Worm (Caenorhabditis elegans): ENCODE data around the gene Y54G2A.57.

ce11 chrIV:2935194-2935593 is 34.5 kb upstream of the Y54G2A.57 start:
- no peak for TF ChIP-seq sea-1 (GFP tag; conservative IDR thresholded peaks at IDR 0.05)
- TF ChIP-seq hmg-4 (GFP tag; optimal IDR thresholded peaks at IDR 0.05), result no peak
- no peak for TF ChIP-seq ama-1 (optimal IDR thresholded peaks at IDR 0.05)
- no peak for TF ChIP-seq pes-1 (GFP tag; IDR thresholded peaks at IDR 0.05)
- TF ChIP-seq ceh-13 (GFP tag; optimal IDR thresholded peaks at IDR 0.05), result no peak
- no peak for TF ChIP-seq tbx-37 (GFP tag; conservative IDR thresholded peaks at IDR 0.05)
- TF ChIP-seq ceh-36 (tag; optimal IDR thresholded peaks at IDR 0.05), result no peak
- no peak for TF ChIP-seq B0310.2 (tag; optimal IDR thresholded peaks at IDR 0.05)
- no peak for TF ChIP-seq tra-4 (tag; optimal IDR thresholded peaks at IDR 0.05)
- TF ChIP-seq tbx-11 (GFP tag; IDR thresholded peaks at IDR 0.05), result no peak
- no peak for TF ChIP-seq ets-7 (tag; optimal IDR thresholded peaks at IDR 0.05)
- TF ChIP-seq F13C5.2 (tag; optimal IDR thresholded peaks at IDR 0.05), result no peak

All from whole organism, early embryonic.